Worm (Caenorhabditis elegans) whole organism, L4 larva: ENCODE measurements around the gene C24F3.2.
A peak's percentile ranks its signal among the peaks of the same experiment; 100 is the strongest.

Experiments used
- D1046.2 ChIP-seq: fragments of 200-800 bp; sonication (Bioruptor generic); IDR thresholded peaks from 2 replicates; pipeline ENCODE4 v1.3.6; 2022; ENCODE audit warnings: missing genetic modification characterization, missing compliant biosample characterization
- T20F7.1 ChIP-seq: fragments of 200-800 bp; sonication (Bioruptor generic); optimal IDR thresholded peaks from 2 replicates; lab custom pipeline; 2018; ENCODE audit warnings: mild to moderate bottlenecking, missing genetic modification characterization, missing compliant biosample characterization
- T26A8.4 ChIP-seq: fragments of 200-800 bp; sonication (Bioruptor generic); IDR thresholded peaks from 2 replicates; pipeline ENCODE4 v1.3.6; 2022; ENCODE audit warnings: missing genetic modification characterization, missing compliant biosample characterization
- Y105C5A.15 ChIP-seq: fragments of 200-800 bp; sonication (Bioruptor generic); IDR thresholded peaks from 2 replicates; pipeline ENCODE4 v1.3.6; 2022; ENCODE audit warnings: missing genetic modification characterization, missing compliant biosample characterization
- Y48G9A.11 ChIP-seq: fragments of 200-800 bp; sonication (Bioruptor generic); IDR thresholded peaks from 2 replicates; pipeline ENCODE4 v1.3.6; 2022; ENCODE audit warnings: missing genetic modification reagents, missing genetic modification characterization, missing compliant biosample characterization
- Y5F2A.4 ChIP-seq: fragments of 200-800 bp; sonication (Bioruptor generic); optimal IDR thresholded peaks from 2 replicates; lab custom pipeline; 2018; ENCODE audit warnings: mild to moderate bottlenecking, missing genetic modification characterization, missing compliant biosample characterization
- Y75B8A.6 ChIP-seq: fragments of 200-800 bp; sonication (Bioruptor generic); IDR thresholded peaks from 2 replicates; pipeline ENCODE4 v1.3.6; 2022; ENCODE audit warnings: missing genetic modification reagents, missing genetic modification characterization, missing compliant biosample characterization
- aha-1 ChIP-seq: fragments of 150-350 bp; peaks from one replicate; lab custom pipeline; 2014; ENCODE audit warnings: missing biosample characterization, missing genetic modification characterization
- ama-1 ChIP-seq: fragments of 150-350 bp; optimal IDR thresholded peaks from 2 replicates; lab custom pipeline; 2014; ENCODE audit warnings: inconsistent platforms, mixed read lengths
- arid-1 ChIP-seq: fragments of 200-800 bp; sonication (Bioruptor generic); conservative IDR thresholded peaks from 2 replicates; pipeline ENCODE4 v1.3.6; 2022; ENCODE audit warnings: missing genetic modification reagents, missing genetic modification characterization, missing compliant biosample characterization
- ceh-20 ChIP-seq: fragments of 200-800 bp; sonication (Bioruptor generic); IDR thresholded peaks from 2 replicates; pipeline ENCODE4 v1.3.6; 2022; ENCODE audit warnings: missing genetic modification reagents, missing genetic modification characterization, missing compliant biosample characterization
- ceh-62 ChIP-seq: sonication (generic microtip); optimal IDR thresholded peaks from 2 replicates; lab custom pipeline; 2017; ENCODE audit warnings: missing biosample characterization, missing genetic modification characterization
- ceh-82 ChIP-seq: sonication (generic microtip); optimal IDR thresholded peaks from 2 replicates; lab custom pipeline; 2017; ENCODE audit warnings: missing biosample characterization, missing genetic modification characterization
- ctbp-1 ChIP-seq: fragments of 200-800 bp; sonication (Bioruptor generic); IDR thresholded peaks from 2 replicates; pipeline ENCODE4 v1.3.6; 2022; ENCODE audit warnings: missing genetic modification reagents, missing genetic modification characterization, missing compliant biosample characterization
- daf-16 ChIP-seq, 3 experiments: sonication (generic microtip); optimal IDR thresholded peaks; 2 replicates each; lab custom pipeline; 2016 to 2017; ENCODE audit warnings: missing genetic modification characterization in 3 of 3, missing genetic modification reagents in 3 of 3, mild to moderate bottlenecking in 2 of 3, missing compliant biosample characterization in 2 of 3, missing biosample characterization in 1 of 3, moderate library complexity in 1 of 3
- daf-19 ChIP-seq: fragments of 200-800 bp; sonication (Bioruptor generic); conservative IDR thresholded peaks from 2 replicates; pipeline ENCODE4 v1.3.6; 2022; ENCODE audit warnings: missing genetic modification characterization, missing compliant biosample characterization
- dmd-8 ChIP-seq: fragments of 200-800 bp; sonication (Bioruptor generic); IDR thresholded peaks from 2 replicates; pipeline ENCODE4 v1.3.6; 2022; ENCODE audit warnings: missing genetic modification characterization, missing compliant biosample characterization
- dpl-1 ChIP-seq: fragments of 150-350 bp; optimal IDR thresholded peaks from 2 replicates; lab custom pipeline; 2014; ENCODE audit warnings: missing biosample characterization, missing genetic modification reagents, missing genetic modification characterization
- dve-1 ChIP-seq: sonication (generic microtip); optimal IDR thresholded peaks from 2 replicates; lab custom pipeline; 2017; ENCODE audit warnings: antibody characterized with exemption, mild to moderate bottlenecking, missing genetic modification characterization, missing compliant biosample characterization; ENCODE audit not compliant: insufficient read depth
- egl-43 ChIP-seq: fragments of 200-800 bp; sonication (Bioruptor generic); IDR thresholded peaks from 2 replicates; pipeline ENCODE4 v1.3.6; 2022; ENCODE audit warnings: missing genetic modification reagents, missing genetic modification characterization, missing compliant biosample characterization
- fkh-10 ChIP-seq: fragments of 150-350 bp; optimal IDR thresholded peaks from 2 replicates; lab custom pipeline; 2014; ENCODE audit warnings: missing biosample characterization, missing genetic modification reagents, missing genetic modification characterization
- hlh-11 ChIP-seq: fragments of 200-800 bp; sonication (Bioruptor generic); optimal IDR thresholded peaks from 2 replicates; lab custom pipeline; 2018; ENCODE audit warnings: mild to moderate bottlenecking, missing genetic modification characterization, missing compliant biosample characterization
- hmg-1.1 ChIP-seq: fragments of 200-800 bp; sonication (Bioruptor generic); IDR thresholded peaks from 2 replicates; pipeline ENCODE4 v1.3.6; 2022; ENCODE audit warnings: missing genetic modification reagents, missing genetic modification characterization, missing compliant biosample characterization
- lim-7 ChIP-seq: fragments of 200-800 bp; sonication (Bioruptor generic); IDR thresholded peaks from 2 replicates; pipeline ENCODE4 v1.3.6; 2022; ENCODE audit warnings: missing genetic modification characterization, missing compliant biosample characterization
- lin-13 ChIP-seq: fragments of 150-350 bp; optimal IDR thresholded peaks from 2 replicates; lab custom pipeline; 2014; ENCODE audit warnings: missing biosample characterization, missing genetic modification reagents, missing genetic modification characterization
- lin-38 ChIP-seq: fragments of 200-800 bp; sonication (Bioruptor generic); IDR thresholded peaks from 2 replicates; pipeline ENCODE4 v1.3.6; 2022; ENCODE audit warnings: missing genetic modification reagents, missing genetic modification characterization, missing compliant biosample characterization
- lir-3 ChIP-seq: sonication (generic microtip); optimal IDR thresholded peaks from 2 replicates; lab custom pipeline; 2016; ENCODE audit warnings: mild to moderate bottlenecking, missing genetic modification characterization, missing compliant biosample characterization
- mdl-1 ChIP-seq, 2 experiments: fragments of 150-350 bp in 1 of 2; sonication (generic microtip) in 1 of 2; optimal IDR thresholded peaks; 2 replicates each; lab custom pipeline; 2014 to 2017; ENCODE audit warnings: missing biosample characterization in 2 of 2, missing genetic modification characterization in 2 of 2
- mep-1 ChIP-seq: fragments of 150-350 bp; sonication (generic microtip); optimal IDR thresholded peaks from 3 replicates; lab custom pipeline; 2014; ENCODE audit warnings: missing biosample characterization, missing genetic modification characterization
- mes-2 ChIP-seq: sonication (generic microtip); optimal IDR thresholded peaks from 2 replicates; lab custom pipeline; 2016; ENCODE audit warnings: missing genotype, mild to moderate bottlenecking, missing genetic modification characterization, missing compliant biosample characterization; ENCODE audit not compliant: poor library complexity, severe bottlenecking
- mxl-2 ChIP-seq: fragments of 200-800 bp; sonication (Bioruptor generic); conservative IDR thresholded peaks from 2 replicates; pipeline ENCODE4 v1.3.6; 2022; ENCODE audit warnings: missing genetic modification reagents, missing genetic modification characterization, missing compliant biosample characterization
- mxl-3 ChIP-seq: fragments of 200-800 bp; sonication (Bioruptor generic); optimal IDR thresholded peaks from 2 replicates; lab custom pipeline; 2018; ENCODE audit warnings: mild to moderate bottlenecking, missing genetic modification characterization, missing compliant biosample characterization
- nhr-102 ChIP-seq: sonication (generic microtip); optimal IDR thresholded peaks from 2 replicates; lab custom pipeline; 2016; ENCODE audit warnings: mild to moderate bottlenecking, missing genetic modification characterization, moderate library complexity, missing compliant biosample characterization
- nhr-11 ChIP-seq: fragments of 150-350 bp; optimal IDR thresholded peaks from 2 replicates; lab custom pipeline; 2014; ENCODE audit warnings: missing biosample characterization, missing genetic modification characterization
- nhr-111 ChIP-seq: fragments of 200-800 bp; sonication (Bioruptor generic); optimal IDR thresholded peaks from 2 replicates; lab custom pipeline; 2018; ENCODE audit warnings: mild to moderate bottlenecking, missing genetic modification characterization, missing compliant biosample characterization
- nhr-28 ChIP-seq: fragments of 150-350 bp; optimal IDR thresholded peaks from 2 replicates; lab custom pipeline; 2014; ENCODE audit warnings: missing biosample characterization, missing genetic modification characterization
- nhr-41 ChIP-seq: fragments of 200-800 bp; sonication (Bioruptor generic); IDR thresholded peaks from 2 replicates; pipeline ENCODE4 v1.3.6; 2022; ENCODE audit warnings: missing genetic modification reagents, missing genetic modification characterization, missing compliant biosample characterization
- php-3 ChIP-seq: fragments of 200-800 bp; sonication (Bioruptor generic); IDR thresholded peaks from 2 replicates; pipeline ENCODE4 v1.3.6; 2022; ENCODE audit warnings: missing genetic modification reagents, missing genetic modification characterization, missing compliant biosample characterization
- pqm-1 ChIP-seq: sonication (generic microtip); optimal IDR thresholded peaks from 2 replicates; lab custom pipeline; 2017; ENCODE audit warnings: missing biosample characterization, missing genetic modification characterization
- spr-1 ChIP-seq: sonication (generic microtip); optimal IDR thresholded peaks from 2 replicates; lab custom pipeline; 2016; ENCODE audit warnings: mild to moderate bottlenecking, missing genetic modification characterization, missing compliant biosample characterization
- tag-97 ChIP-seq: fragments of 200-800 bp; sonication (Bioruptor generic); IDR thresholded peaks from 2 replicates; pipeline ENCODE4 v1.3.6; 2022; ENCODE audit warnings: missing genetic modification characterization, missing compliant biosample characterization
- tra-1 ChIP-seq: fragments of 200-800 bp; sonication (Bioruptor generic); IDR thresholded peaks from 2 replicates; pipeline ENCODE4 v1.3.6; 2022; ENCODE audit warnings: missing genetic modification reagents, missing genetic modification characterization, missing compliant biosample characterization
- vab-7 ChIP-seq: fragments of 200-800 bp; sonication (Bioruptor generic); IDR thresholded peaks from 2 replicates; pipeline ENCODE4 v1.3.6; 2022; ENCODE audit warnings: missing genetic modification reagents, missing genetic modification characterization, missing compliant biosample characterization
- zfp-3 ChIP-seq: fragments of 200-800 bp; sonication (Bioruptor generic); conservative IDR thresholded peaks from 2 replicates; pipeline ENCODE4 v1.3.6; 2022; ENCODE audit warnings: missing genetic modification reagents, missing genetic modification characterization, missing compliant biosample characterization

The C24F3.2 gene

ce11 chrIV:10243276-10243675, 20.9 kb downstream of the C24F3.2 start, which contains the start of gene tkt-1 (continued):
- no peak for TF ChIP-seq hmg-1.1 (GFP tag; lab: Robert Waterston, UW)
- no peak for TF ChIP-seq nhr-41 (GFP tag; lab: Robert Waterston, UW)
- TF ChIP-seq Y5F2A.4, result no peak
- peak; percentile 71 for TF ChIP-seq pqm-1
- TF ChIP-seq lir-3, result no peak
- TF ChIP-seq ceh-20 (GFP tag; lab: Robert Waterston, UW), result no peak
- TF ChIP-seq lin-13 (GFP tag; lab: Kevin White, UChicago), result peak; percentile 10
- TF ChIP-seq vab-7 (GFP tag; lab: Robert Waterston, UW), result no peak
- TF ChIP-seq fkh-10 (GFP tag; lab: Kevin White, UChicago), result no peak
- peak; percentile 2 for TF ChIP-seq mep-1 (tag; lab: Kevin White, UChicago)
- TF ChIP-seq nhr-111 (GFP tag; lab: Kevin White, UChicago), result no peak
- TF ChIP-seq tag-97 (GFP tag; lab: Robert Waterston, UW), result no peak
- no peak for TF ChIP-seq aha-1
- peak; percentile 67 for TF ChIP-seq nhr-28 (tag; lab: Kevin White, UChicago)
- TF ChIP-seq dpl-1 (GFP tag; lab: Kevin White, UChicago), result no peak
- TF ChIP-seq D1046.2 (GFP tag; lab: Robert Waterston, UW), result no peak
- TF ChIP-seq daf-19 (GFP tag; lab: Robert Waterston, UW), result no peak
- no peak for TF ChIP-seq egl-43 (GFP tag; lab: Robert Waterston, UW)
- TF ChIP-seq ctbp-1 (GFP tag; lab: Robert Waterston, UW), result no peak

ce11 chrIV:10245666-10246210, 23.4 kb downstream of the C24F3.2 start, which contains the start of gene F01G10.10:
Gene F01G10.10, plus strand, starts transcription at chrIV:10246160.
- TF ChIP-seq dmd-8 (GFP tag; lab: Robert Waterston, UW) (0 out of 2 replicates have a peak, but pooled peaks have one; percentile 4), T26A8.4 (GFP tag; lab: Robert Waterston, UW) (peak; percentile 36; the same call in 1 of the 2 replicates), ceh-62 (no peak), Y75B8A.6 (peak; percentile 3; the same call in 1 of the 2 replicates), hlh-11 (tag; lab: Kevin White, UChicago) (peak; percentile 9), ama-1 (peak; percentile 59), mxl-3 (GFP tag; lab: Kevin White, UChicago) (peak; percentile 2), arid-1 (0 out of 2 replicates have a peak, but pooled peaks have one; percentile 60), aha-1 (peak; percentile 2), dpl-1 (GFP tag; lab: Kevin White, UChicago) (peak; percentile 5), zfp-3 (GFP tag; lab: Robert Waterston, UW) (peak; percentile 85; the same call in 1 of the 2 replicates), daf-16 (GFP tag; optimal IDR thresholded peaks at IDR 0.05; lab: Kevin White, UChicago) (no peak), daf-16 (tag; optimal IDR thresholded peaks at IDR 0.05; lab: Kevin White, UChicago) (peak; percentile 12), nhr-102 (tag; lab: Kevin White, UChicago) (peak; percentile 25), mes-2 (tag; lab: Kevin White, UChicago) (peak; percentile 33), egl-43 (GFP tag; lab: Robert Waterston, UW) (peak; percentile 42; the same call in 1 of the 2 replicates), mep-1 (tag; lab: Kevin White, UChicago) (peak; percentile 40), lin-38 (GFP tag; lab: Robert Waterston, UW) (peak; percentile 48), tra-1 (GFP tag; lab: Robert Waterston, UW) (peak; percentile 41; the same call in 1 of the 2 replicates), tag-97 (GFP tag; lab: Robert Waterston, UW) (no peak), nhr-11 (no peak), T20F7.1 (GFP tag; lab: Kevin White, UChicago) (peak; percentile 40), ceh-82 (no peak), Y48G9A.11 (GFP tag; lab: Robert Waterston, UW) (0 out of 2 replicates have a peak, but pooled peaks have one; percentile 35), lim-7 (GFP tag; lab: Robert Waterston, UW) (peak; percentile 57; the same call in 1 of the 2 replicates), fkh-10 (GFP tag; lab: Kevin White, UChicago) (no peak), nhr-111 (GFP tag; lab: Kevin White, UChicago) (peak; percentile 13), vab-7 (GFP tag; lab: Robert Waterston, UW) (no peak), Y105C5A.15 (no peak), nhr-28 (tag; lab: Kevin White, UChicago) (peak; percentile 13), dve-1 (tag; lab: Kevin White, UChicago) (peak; percentile 6), php-3 (GFP tag; lab: Robert Waterston, UW) (no peak), spr-1 (tag; lab: Kevin White, UChicago) (peak; percentile 5), mdl-1 (tag; optimal IDR thresholded peaks at IDR 0.05; lab: Kevin White, UChicago) (peak in 1 of 2 experiments; percentile 16), mxl-2 (no peak)
